Worm (Caenorhabditis elegans): ENCODE measurements around the gene eif-3.F.

ce11 chrII:9369394-9369793, 38.0 kb downstream of the eif-3.F start:
- TF ChIP-seq ama-1 (optimal IDR thresholded peaks at IDR 0.05) (no peak), flt-1 (GFP tag; IDR thresholded peaks at IDR 0.05) (no peak), pes-1 (GFP tag; IDR thresholded peaks at IDR 0.05) (no peak), ceh-13 (GFP tag; optimal IDR thresholded peaks at IDR 0.05) (no peak), sea-1 (GFP tag; conservative IDR thresholded peaks at IDR 0.05) (no peak), tbx-37 (GFP tag; conservative IDR thresholded peaks at IDR 0.05) (no peak), F13C5.2 (tag; optimal IDR thresholded peaks at IDR 0.05) (no peak), ets-7 (tag; optimal IDR thresholded peaks at IDR 0.05) (no peak), hnd-1 (tag; optimal IDR thresholded peaks at IDR 0.05) (no peak), tbx-11 (GFP tag; IDR thresholded peaks at IDR 0.05) (no peak)
